Worm (Caenorhabditis elegans): ENCODE measurements around the gene prmt-4.

prmt-4 gene

ce11 chrIV:596292-596952 lies 7.0 kb downstream of the prmt-4 start, which contains the start of the genes C18H7.7 and C18H7.11:
Gene C18H7.7 (minus strand): TSS chrIV:596392.
Gene C18H7.11 (plus strand): TSS chrIV:596902.
- TF ChIP-seq mml-1 (tag; optimal IDR thresholded peaks at IDR 0.05) (no peak), pqm-1 (tag; optimal IDR thresholded peaks at IDR 0.05) (peak; percentile 19)

- TF ChIP-seq zag-1 (tag; optimal IDR thresholded peaks at IDR 0.05) (no peak), pqm-1 (tag; optimal IDR thresholded peaks at IDR 0.05) (no peak), eor-1 (tag; optimal IDR thresholded peaks at IDR 0.05) (no peak), egl-5 (tag; optimal IDR thresholded peaks at IDR 0.05) (no peak), lin-39 (tag; optimal IDR thresholded peaks at IDR 0.05) (no peak), nhr-28 (tag; optimal IDR thresholded peaks at IDR 0.05) (no peak)
Measured at ce11 chrIV:594840-595239, 8.6 kb downstream of the prmt-4 start.

- TF ChIP-seq ztf-4 (tag; optimal IDR thresholded peaks at IDR 0.05) (no peak), lsy-12 (tag; optimal IDR thresholded peaks at IDR 0.05) (no peak), nhr-11 (tag; optimal IDR thresholded peaks at IDR 0.05) (no peak), ceh-16 (tag; optimal IDR thresholded peaks at IDR 0.05) (no peak), nfya-1 (tag; optimal IDR thresholded peaks at IDR 0.05; ENCODE audit: insufficient read depth) (no peak), skn-1 (tag; optimal IDR thresholded peaks at IDR 0.05) (no peak), ama-1 (optimal IDR thresholded peaks at IDR 0.05) (no peak), R02D3.7 (tag; optimal IDR thresholded peaks at IDR 0.05) (no peak), nhr-25 (tag; optimal IDR thresholded peaks at IDR 0.05) (no peak)
Measured at ce11 chrIV:593029-593428, 10.4 kb downstream of the prmt-4 start, which contains the start of gene C18H7.4. Gene C18H7.4 (plus strand): TSS chrIV:593329.

- TF ChIP-seq nfya-1 (tag; optimal IDR thresholded peaks at IDR 0.05; ENCODE audit: insufficient read depth): no peak
- TF ChIP-seq lin-15B (tag; optimal IDR thresholded peaks at IDR 0.05): no peak
- TF ChIP-seq tbx-2 (tag; optimal IDR thresholded peaks at IDR 0.05): no peak
- no peak for TF ChIP-seq ceh-82 (tag; optimal IDR thresholded peaks at IDR 0.05)
- TF ChIP-seq ceh-28 (tag; optimal IDR thresholded peaks at IDR 0.05): no peak
- no peak for TF ChIP-seq nhr-237 (tag; optimal IDR thresholded peaks at IDR 0.05)
- no peak for TF ChIP-seq fkh-10 (GFP tag; optimal IDR thresholded peaks at IDR 0.05)
- no peak for TF ChIP-seq nhr-11 (tag; optimal IDR thresholded peaks at IDR 0.05)
- no peak for TF ChIP-seq unc-62 (GFP tag; optimal IDR thresholded peaks at IDR 0.05)
- no peak for TF ChIP-seq jun-1 (tag; optimal IDR thresholded peaks at IDR 0.05)
- TF ChIP-seq egl-5 (tag; optimal IDR thresholded peaks at IDR 0.05): no peak
- TF ChIP-seq ztf-4 (tag; optimal IDR thresholded peaks at IDR 0.05): no peak
- no peak for TF ChIP-seq ceh-16 (tag; optimal IDR thresholded peaks at IDR 0.05)
- no peak for TF ChIP-seq fkh-2 (tag; optimal IDR thresholded peaks at IDR 0.05)
Measured at ce11 chrIV:592382-592781, 11.1 kb downstream of the prmt-4 start, which contains the start of gene C18H7.6. Gene C18H7.6 (minus strand): TSS chrIV:592485.

- no peak for TF ChIP-seq mml-1 (tag; optimal IDR thresholded peaks at IDR 0.05)
- TF ChIP-seq elt-1 (tag; optimal IDR thresholded peaks at IDR 0.05): no peak
- peak; percentile 13 for TF ChIP-seq ceh-28 (tag; optimal IDR thresholded peaks at IDR 0.05)
Measured at ce11 chrIV:587729-588128, 15.7 kb downstream of the prmt-4 start, which contains the start of gene C18H7.12. Gene C18H7.12 (minus strand): TSS chrIV:587829.

- TF ChIP-seq aly-2 (tag; optimal IDR thresholded peaks at IDR 0.05) (no peak), lin-39 (tag; optimal IDR thresholded peaks at IDR 0.05) (no peak), ceh-28 (tag; optimal IDR thresholded peaks at IDR 0.05) (no peak), daf-12 (tag; optimal IDR thresholded peaks at IDR 0.05) (no peak), mdl-1 (tag; optimal IDR thresholded peaks at IDR 0.05) (no peak), lsy-12 (tag; optimal IDR thresholded peaks at IDR 0.05) (no peak), egl-5 (tag; optimal IDR thresholded peaks at IDR 0.05) (no peak), nhr-67 (tag; optimal IDR thresholded peaks at IDR 0.05) (no peak), fos-1 (tag; optimal IDR thresholded peaks at IDR 0.05) (no peak), ceh-9 (tag; optimal IDR thresholded peaks at IDR 0.05) (no peak)
Measured at ce11 chrIV:584039-584438, 19.4 kb downstream of the prmt-4 start.

All from whole organism, L3 larva.